Fruit fly (Drosophila melanogaster): ENCODE data around the gene Tspo.
A peak's percentile ranks its signal among the peaks of the same experiment; 100 is the strongest.

The Tspo gene

dm6 chr2L:520331-521000, 38.9 kb upstream of the Tspo start (continued):
- no peak for TF ChIP-seq CG11762 (GFP tag; optimal IDR thresholded peaks at IDR 0.05; ENCODE audit: insufficient read depth)
- peak; percentile 40 for TF ChIP-seq Smox (GFP tag; optimal IDR thresholded peaks at IDR 0.05)
- TF ChIP-seq Ets21C (GFP tag; optimal IDR thresholded peaks at IDR 0.05), result peak; percentile 47
- no peak for TF ChIP-seq Gug (GFP tag; IDR thresholded peaks at IDR 0.05)
- TF ChIP-seq CG4318 (GFP tag; optimal IDR thresholded peaks at IDR 0.05), result no peak
- peak; percentile 54 for TF ChIP-seq CG10631 (GFP tag; optimal IDR thresholded peaks at IDR 0.05)
- TF ChIP-seq fd59A (GFP tag; optimal IDR thresholded peaks at IDR 0.05), result peak; percentile 25
- TF ChIP-seq achi (GFP tag; optimal IDR thresholded peaks at IDR 0.05), result peak; percentile 68
- peak; percentile 53 for TF ChIP-seq CG15336 (GFP tag; IDR thresholded peaks at IDR 0.05)
- TF ChIP-seq CG10669 (GFP tag; optimal IDR thresholded peaks at IDR 0.05), result peak; percentile 11
- TF ChIP-seq CG34406 (GFP tag; optimal IDR thresholded peaks at IDR 0.05), result peak; percentile 66
- peak; percentile 45 for TF ChIP-seq CG7368 (GFP tag; optimal IDR thresholded peaks at IDR 0.05)
- no peak for TF ChIP-seq dsx (GFP tag; optimal IDR thresholded peaks at IDR 0.05; ENCODE audit: poor library complexity, severe bottlenecking)
- TF ChIP-seq Hr39 (GFP tag; optimal IDR thresholded peaks at IDR 0.05), result peak; percentile 60
- peak; percentile 78 for TF ChIP-seq pdm3 (GFP tag; optimal IDR thresholded peaks at IDR 0.05)
- peak; percentile 37 for TF ChIP-seq Sox14 (GFP tag; optimal IDR thresholded peaks at IDR 0.05)
- TF ChIP-seq CG3032 (tag; optimal IDR thresholded peaks at IDR 0.05), result no peak
- TF ChIP-seq CG6276 (GFP tag; optimal IDR thresholded peaks at IDR 0.05), result no peak
- TF ChIP-seq CG8632 (GFP tag; optimal IDR thresholded peaks at IDR 0.05), result peak; percentile 68
- 0 out of 3 replicates have a peak, but pooled peaks have one; percentile 64 for TF ChIP-seq CG6163 (GFP tag; IDR thresholded peaks at IDR 0.05)
- 0 out of 3 replicates have a peak, but pooled peaks have one; percentile 44 for TF ChIP-seq eg (GFP tag; IDR thresholded peaks at IDR 0.05)
- peak; percentile 49 for TF ChIP-seq Sox102F (GFP tag; optimal IDR thresholded peaks at IDR 0.05)
- TF ChIP-seq CG8319 (GFP tag; optimal IDR thresholded peaks at IDR 0.05), result peak; percentile 16
- no peak for TF ChIP-seq spab (GFP tag; optimal IDR thresholded peaks at IDR 0.05)
- TF ChIP-seq OdsH (GFP tag; optimal IDR thresholded peaks at IDR 0.05), result peak; percentile 67
- no peak for TF ChIP-seq fkh (GFP tag; optimal IDR thresholded peaks at IDR 0.05)
- peak; percentile 75 for TF ChIP-seq Eip75B (GFP tag; optimal IDR thresholded peaks at IDR 0.05)
- TF ChIP-seq Eip78C (GFP tag), result peak; percentile 93
- peak; percentile 70 for TF ChIP-seq svp (GFP tag)
- no peak for TF ChIP-seq ss (GFP tag; optimal IDR thresholded peaks at IDR 0.05)
- TF ChIP-seq esn (GFP tag; optimal IDR thresholded peaks at IDR 0.05), result peak; percentile 62

dm6 chr2L:521001-521827, 38.2 kb upstream of the Tspo start:
- TF ChIP-seq Eip78C (GFP tag), result peak; percentile 62
- no peak for TF ChIP-seq Blimp-1 (GFP tag; optimal IDR thresholded peaks at IDR 0.05)
- 0 out of 3 replicates have a peak, but pooled peaks have one; percentile 2 for TF ChIP-seq CG6163 (GFP tag; IDR thresholded peaks at IDR 0.05)
- TF ChIP-seq dsx (GFP tag; optimal IDR thresholded peaks at IDR 0.05; ENCODE audit: poor library complexity, severe bottlenecking), result peak; percentile 54
- peak; percentile 78 for TF ChIP-seq svp (GFP tag)
- no peak for TF ChIP-seq cyc (GFP tag; optimal IDR thresholded peaks at IDR 0.05)
- no peak for TF ChIP-seq achi (GFP tag; optimal IDR thresholded peaks at IDR 0.05)
- TF ChIP-seq Sox15 (GFP tag; optimal IDR thresholded peaks at IDR 0.05), result no peak

- TF ChIP-seq Lpt (GFP tag; optimal IDR thresholded peaks at IDR 0.05) (no peak), CG1621 (tag; optimal IDR thresholded peaks at IDR 0.05) (no peak), svp (GFP tag) (peak; percentile 42), CG34406 (GFP tag; optimal IDR thresholded peaks at IDR 0.05) (no peak), fd59A (GFP tag; optimal IDR thresholded peaks at IDR 0.05) (no peak), Hr4 (GFP tag; optimal IDR thresholded peaks at IDR 0.05) (peak; percentile 54), CG32006 (GFP tag; optimal IDR thresholded peaks at IDR 0.05) (peak; percentile 35), Ets21C (GFP tag; optimal IDR thresholded peaks at IDR 0.05) (no peak), CG8119 (GFP tag; IDR thresholded peaks at IDR 0.05) (peak; percentile 57), pdm3 (GFP tag; optimal IDR thresholded peaks at IDR 0.05) (peak; percentile 22), cyc (GFP tag; optimal IDR thresholded peaks at IDR 0.05) (no peak), Eip93F (GFP tag; optimal IDR thresholded peaks at IDR 0.05) (no peak), acj6 (GFP tag; optimal IDR thresholded peaks at IDR 0.05) (no peak), OdsH (GFP tag; optimal IDR thresholded peaks at IDR 0.05) (peak; percentile 15), CG3919 (GFP tag; optimal IDR thresholded peaks at IDR 0.05) (no peak), achi (GFP tag; optimal IDR thresholded peaks at IDR 0.05) (no peak), Eip78C (GFP tag) (peak; percentile 43), Blimp-1 (GFP tag; optimal IDR thresholded peaks at IDR 0.05) (no peak), Met (GFP tag; optimal IDR thresholded peaks at IDR 0.05) (no peak), fkh (GFP tag; optimal IDR thresholded peaks at IDR 0.05) (peak; percentile 34), Sox15 (GFP tag; optimal IDR thresholded peaks at IDR 0.05) (no peak), CG6163 (GFP tag; IDR thresholded peaks at IDR 0.05) (peak; percentile 30; the same call in 2 of the 3 replicates)
Observed at dm6 chr2L:521940-522632, 37.3 kb upstream of the Tspo start.
